Worm (Caenorhabditis elegans): ENCODE measurements around the gene plc-1.
A peak's percentile ranks its signal among the peaks of the same experiment; 100 is the strongest.

Gene plc-1

ce11 chrX:10783822-10784221, 54.6 kb downstream of the plc-1 start, which contains the start of gene clc-4:
clc-4 (minus strand) TSS chrX:10783922.
- TF ChIP-seq hlh-8 (tag; optimal IDR thresholded peaks at IDR 0.05) (no peak), gmeb-2 (tag; optimal IDR thresholded peaks at IDR 0.05) (no peak), T23F11.4 (GFP tag; optimal IDR thresholded peaks at IDR 0.05) (no peak), fkh-10 (GFP tag; optimal IDR thresholded peaks at IDR 0.05) (no peak), pha-4 (tag; optimal IDR thresholded peaks at IDR 0.05) (no peak), Y22D7AL.16 (tag; optimal IDR thresholded peaks at IDR 0.05) (no peak), K02D7.2 (tag; optimal IDR thresholded peaks at IDR 0.05) (no peak), ref-2 (tag; optimal IDR thresholded peaks at IDR 0.05) (no peak), nhr-11 (tag; optimal IDR thresholded peaks at IDR 0.05) (no peak), fkh-6 (tag; optimal IDR thresholded peaks at IDR 0.05) (no peak), ceh-9 (tag; optimal IDR thresholded peaks at IDR 0.05) (no peak), ama-1 (optimal IDR thresholded peaks at IDR 0.05) (no peak), ceh-19 (GFP tag; optimal IDR thresholded peaks at IDR 0.05) (no peak), madf-2 (tag; optimal IDR thresholded peaks at IDR 0.05) (no peak), ceh-45 (GFP tag; IDR thresholded peaks at IDR 0.05) (no peak), ceh-6 (GFP tag; optimal IDR thresholded peaks at IDR 0.05) (no peak), ceh-48 (tag; optimal IDR thresholded peaks at IDR 0.05) (no peak), ceh-2 (tag; optimal IDR thresholded peaks at IDR 0.05) (no peak), pat-9 (tag; optimal IDR thresholded peaks at IDR 0.05) (no peak), pha-2 (tag; optimal IDR thresholded peaks at IDR 0.05) (no peak)

- no peak for TF ChIP-seq tbx-2 (tag; optimal IDR thresholded peaks at IDR 0.05)
- no peak for TF ChIP-seq unc-42 (tag; optimal IDR thresholded peaks at IDR 0.05)
- peak; percentile 12 for TF ChIP-seq elt-2 (tag; optimal IDR thresholded peaks at IDR 0.05)
Measured at ce11 chrX:10780542-10781266, 57.7 kb downstream of the plc-1 start.

- TF ChIP-seq ahr-1 (tag; optimal IDR thresholded peaks at IDR 0.05) (no peak), eyg-1 (tag; optimal IDR thresholded peaks at IDR 0.05) (no peak), che-1 (tag; optimal IDR thresholded peaks at IDR 0.05) (no peak), dve-1 (tag; optimal IDR thresholded peaks at IDR 0.05) (no peak), pha-4 (tag; optimal IDR thresholded peaks at IDR 0.05) (no peak), nhr-11 (tag; optimal IDR thresholded peaks at IDR 0.05) (no peak), ceh-22 (tag; optimal IDR thresholded peaks at IDR 0.05) (no peak), mec-3 (tag; optimal IDR thresholded peaks at IDR 0.05; ENCODE audit: borderline replicate concordance) (no peak), ttx-3 (tag; optimal IDR thresholded peaks at IDR 0.05) (no peak), rnt-1 (tag; optimal IDR thresholded peaks at IDR 0.05) (no peak), ceh-45 (GFP tag; IDR thresholded peaks at IDR 0.05) (no peak), pax-1 (tag; optimal IDR thresholded peaks at IDR 0.05) (no peak), fkh-6 (tag; optimal IDR thresholded peaks at IDR 0.05) (no peak), npax-4 (tag; optimal IDR thresholded peaks at IDR 0.05) (no peak), F13H6.1 (tag; optimal IDR thresholded peaks at IDR 0.05) (no peak), ceh-18 (tag; optimal IDR thresholded peaks at IDR 0.05) (no peak), ceh-31 (tag; optimal IDR thresholded peaks at IDR 0.05) (no peak), ceh-14 (tag; optimal IDR thresholded peaks at IDR 0.05) (no peak), ceh-19 (GFP tag; optimal IDR thresholded peaks at IDR 0.05) (no peak)
Measured at ce11 chrX:10774865-10775264, 63.6 kb downstream of the plc-1 start.

- no peak for TF ChIP-seq ceh-24 (tag; optimal IDR thresholded peaks at IDR 0.05)
- no peak for TF ChIP-seq pag-3 (tag; optimal IDR thresholded peaks at IDR 0.05; ENCODE audit: borderline replicate concordance)
- no peak for TF ChIP-seq ztf-16 (tag; optimal IDR thresholded peaks at IDR 0.05)
- no peak for TF ChIP-seq dve-1 (tag; optimal IDR thresholded peaks at IDR 0.05)
- no peak for TF ChIP-seq C38D4.7 (GFP tag; optimal IDR thresholded peaks at IDR 0.05)
- TF ChIP-seq unc-86 (tag; optimal IDR thresholded peaks at IDR 0.05) = no peak
- TF ChIP-seq zip-5 (tag; optimal IDR thresholded peaks at IDR 0.05) = no peak
- TF ChIP-seq tbx-2 (tag; optimal IDR thresholded peaks at IDR 0.05) = no peak
Measured at ce11 chrX:10772763-10773162, 65.7 kb downstream of the plc-1 start.

Data from whole organism, late embryonic.